Worm (Caenorhabditis elegans) whole organism, mixed stage, embryonic: Measurements from ENCODE around the gene M163.7.

Experiments used
- nhr-76 ChIP-seq: sonication (generic microtip); optimal IDR thresholded peaks from 2 replicates; lab custom pipeline; 2017; ENCODE audit warnings: missing biosample characterization, missing genetic modification characterization
- pha-4 ChIP-seq: fragments of 150-350 bp; optimal IDR thresholded peaks from 2 replicates; lab custom pipeline; 2018; ENCODE audit warnings: missing biosample characterization, missing genetic modification reagents, missing genetic modification characterization

ce11 chrX:14512817-14513216, 48.2 kb downstream of the M163.7 start, which contains the start of gene fbxa-141:
- TF ChIP-seq pha-4 (tag; lab: Kevin White, UChicago), result no peak
- no peak for TF ChIP-seq nhr-76 (tag; lab: Kevin White, UChicago)
